Fruit fly (Drosophila melanogaster) whole organism, prepupa: ENCODE measurements around the gene alpha-Man-Ia.

Experiments
- Blimp-1 ChIP-seq: fragments of 200-800 bp; sonication (Bioruptor generic); optimal IDR thresholded peaks from 3 replicates; lab custom pipeline; 2017; ENCODE audit warnings: missing biosample characterization, missing genetic modification characterization, mild to moderate bottlenecking, moderate library complexity, missing genetic modification reagents
- CG10631 ChIP-seq: fragments of 200-800 bp; sonication (Bioruptor generic); optimal IDR thresholded peaks from 2 replicates; lab custom pipeline; 2016; ENCODE audit warnings: missing biosample characterization, missing genetic modification characterization
- CG10669 ChIP-seq: fragments of 200-800 bp; sonication (Bioruptor generic); optimal IDR thresholded peaks from 3 replicates; lab custom pipeline; 2018; ENCODE audit warnings: missing biosample characterization, mild to moderate bottlenecking, missing genetic modification characterization, moderate library complexity
- CG15336 ChIP-seq: fragments of 200-800 bp; sonication (Bioruptor generic); IDR thresholded peaks from 2 replicates; pipeline ENCODE4 v1.3.6; 2022; ENCODE audit warnings: missing biosample characterization, missing genetic modification characterization
- CG1621 ChIP-seq: fragments of 200-800 bp; sonication (Bioruptor generic); optimal IDR thresholded peaks from 3 replicates; lab custom pipeline; 2018; ENCODE audit warnings: missing biosample characterization, mild to moderate bottlenecking, missing genetic modification characterization
- CG16779 ChIP-seq: fragments of 200-800 bp; sonication (Bioruptor generic); optimal IDR thresholded peaks from 3 replicates; lab custom pipeline; 2017; ENCODE audit warnings: missing biosample characterization, mild to moderate bottlenecking, missing genetic modification characterization
- CG3032 ChIP-seq: fragments of 200-800 bp; optimal IDR thresholded peaks from 2 replicates; lab custom pipeline; 2019; ENCODE audit warnings: missing biosample characterization, mild to moderate bottlenecking, missing genetic modification characterization, moderate library complexity
- CG31627 ChIP-seq: fragments of 200-800 bp; sonication (Bioruptor generic); optimal IDR thresholded peaks from 3 replicates; lab custom pipeline; 2016; ENCODE audit warnings: missing biosample characterization, missing genetic modification characterization
- CG34406 ChIP-seq: fragments of 200-800 bp; sonication (Bioruptor generic); optimal IDR thresholded peaks from 3 replicates; lab custom pipeline; 2016; ENCODE audit warnings: missing biosample characterization, missing genetic modification characterization
- CG3919 ChIP-seq: fragments of 200-800 bp; sonication (Bioruptor generic); optimal IDR thresholded peaks from 3 replicates; lab custom pipeline; 2016; ENCODE audit warnings: missing biosample characterization, missing genetic modification characterization
- CG4318 ChIP-seq: fragments of 200-800 bp; sonication (Bioruptor generic); optimal IDR thresholded peaks from 3 replicates; lab custom pipeline; 2017; ENCODE audit warnings: missing biosample characterization, mild to moderate bottlenecking, missing genetic modification characterization
- CG6163 ChIP-seq: fragments of 200-800 bp; sonication (Bioruptor generic); IDR thresholded peaks from 3 replicates; pipeline ENCODE4 v1.3.6; 2022; ENCODE audit warnings: missing biosample characterization, missing genetic modification characterization
- CG6276 ChIP-seq: fragments of 200-800 bp; sonication (Bioruptor generic); optimal IDR thresholded peaks from 2 replicates; lab custom pipeline; 2017; ENCODE audit warnings: missing biosample characterization, mild to moderate bottlenecking, missing genetic modification characterization
- CG6808 ChIP-seq: fragments of 200-800 bp; sonication (Bioruptor generic); optimal IDR thresholded peaks from 3 replicates; lab custom pipeline; 2017; ENCODE audit warnings: missing biosample characterization, missing genetic modification characterization, mild to moderate bottlenecking, moderate library complexity, missing genetic modification reagents
- CG7368 ChIP-seq: fragments of 200-800 bp; sonication (Bioruptor generic); optimal IDR thresholded peaks from 3 replicates; lab custom pipeline; 2016; ENCODE audit warnings: missing biosample characterization, missing genetic modification characterization
- CG8119 ChIP-seq: fragments of 200-800 bp; sonication (Bioruptor generic); IDR thresholded peaks from 3 replicates; pipeline ENCODE4 v1.3.6; 2022; ENCODE audit warnings: missing biosample characterization, missing genetic modification characterization
- CG8319 ChIP-seq: fragments of 200-800 bp; sonication (Bioruptor generic); optimal IDR thresholded peaks from 3 replicates; lab custom pipeline; 2016; ENCODE audit warnings: missing biosample characterization, missing genetic modification characterization
- CG8632 ChIP-seq: fragments of 200-800 bp; sonication (Bioruptor generic); optimal IDR thresholded peaks from 3 replicates; lab custom pipeline; 2016; ENCODE audit warnings: missing biosample characterization, missing genetic modification characterization
- CG9139 ChIP-seq: fragments of 200-800 bp; sonication (Bioruptor generic); optimal IDR thresholded peaks from 3 replicates; lab custom pipeline; 2017; ENCODE audit warnings: missing biosample characterization, mild to moderate bottlenecking, missing genetic modification characterization
- Eip78C ChIP-seq: fragments of 200-800 bp; sonication (Bioruptor generic); peaks from one replicate; lab custom pipeline; 2016; ENCODE audit warnings: missing biosample characterization, missing genetic modification characterization
- Eip93F ChIP-seq: fragments of 200-800 bp; sonication (Bioruptor generic); optimal IDR thresholded peaks from 2 replicates; lab custom pipeline; 2016; ENCODE audit warnings: missing biosample characterization, mild to moderate bottlenecking, missing genetic modification characterization
- Ets21C ChIP-seq: fragments of 200-800 bp; sonication (Bioruptor generic); optimal IDR thresholded peaks from 3 replicates; lab custom pipeline; 2016; ENCODE audit warnings: missing biosample characterization, missing genetic modification characterization
- Ets96B ChIP-seq: fragments of 200-800 bp; optimal IDR thresholded peaks from 2 replicates; lab custom pipeline; 2019; ENCODE audit warnings: missing biosample characterization, mild to moderate bottlenecking, missing genetic modification characterization, moderate library complexity
- Hr38 ChIP-seq: sonication (Bioruptor generic); optimal IDR thresholded peaks from 2 replicates; lab custom pipeline; 2016; ENCODE audit warnings: missing biosample characterization, missing genetic modification characterization
- Met ChIP-seq: fragments of 200-800 bp; sonication (Bioruptor generic); optimal IDR thresholded peaks from 3 replicates; lab custom pipeline; 2016; ENCODE audit warnings: missing biosample characterization, missing genetic modification characterization
- Smox ChIP-seq: fragments of 200-800 bp; sonication (Bioruptor generic); optimal IDR thresholded peaks from 3 replicates; lab custom pipeline; 2016; ENCODE audit warnings: missing biosample characterization, missing genetic modification characterization
- Sox102F ChIP-seq: fragments of 200-800 bp; sonication (Bioruptor generic); optimal IDR thresholded peaks from 2 replicates; lab custom pipeline; 2016; ENCODE audit warnings: missing biosample characterization, mild to moderate bottlenecking, missing genetic modification characterization
- Sox15 ChIP-seq: fragments of 200-800 bp; sonication (Bioruptor generic); optimal IDR thresholded peaks from 3 replicates; lab custom pipeline; 2016; ENCODE audit warnings: missing biosample characterization, missing genetic modification characterization
- achi ChIP-seq: fragments of 200-800 bp; sonication (Bioruptor generic); optimal IDR thresholded peaks from 3 replicates; lab custom pipeline; 2016; ENCODE audit warnings: missing biosample characterization, missing genetic modification characterization
- acj6 ChIP-seq: fragments of 200-800 bp; sonication (Bioruptor generic); optimal IDR thresholded peaks from 3 replicates; lab custom pipeline; 2016; ENCODE audit warnings: missing biosample characterization, missing genetic modification characterization
- cyc ChIP-seq: fragments of 200-800 bp; sonication (Bioruptor generic); optimal IDR thresholded peaks from 3 replicates; lab custom pipeline; 2016; ENCODE audit warnings: missing biosample characterization, missing genetic modification characterization
- dsx ChIP-seq: fragments of 200-800 bp; optimal IDR thresholded peaks from 3 replicates; lab custom pipeline; 2019; ENCODE audit warnings: missing biosample characterization, mild to moderate bottlenecking, missing genetic modification characterization, moderate library complexity; ENCODE audit not compliant: poor library complexity, severe bottlenecking
- eg ChIP-seq: fragments of 200-800 bp; sonication (Bioruptor generic); IDR thresholded peaks from 3 replicates; pipeline ENCODE4 v1.3.6; 2022; ENCODE audit warnings: missing biosample characterization, missing genetic modification characterization
- esn ChIP-seq: fragments of 200-800 bp; sonication (Bioruptor generic); optimal IDR thresholded peaks from 2 replicates; lab custom pipeline; 2016; ENCODE audit warnings: missing biosample characterization, mild to moderate bottlenecking, missing genetic modification characterization, moderate library complexity
- fd59A ChIP-seq: fragments of 200-800 bp; sonication (Bioruptor generic); optimal IDR thresholded peaks from 2 replicates; lab custom pipeline; 2017; ENCODE audit warnings: missing biosample characterization, mild to moderate bottlenecking, missing genetic modification characterization, missing genetic modification reagents
- fd85E ChIP-seq: fragments of 200-800 bp; sonication (Bioruptor generic); optimal IDR thresholded peaks from 3 replicates; lab custom pipeline; 2016; ENCODE audit warnings: missing biosample characterization, missing genetic modification characterization
- fkh ChIP-seq: fragments of 200-800 bp; sonication (Bioruptor generic); optimal IDR thresholded peaks from 3 replicates; lab custom pipeline; 2017; ENCODE audit warnings: missing biosample characterization, mild to moderate bottlenecking, missing genetic modification characterization, moderate library complexity
- lz ChIP-seq: fragments of 200-800 bp; sonication (Bioruptor generic); optimal IDR thresholded peaks from 3 replicates; lab custom pipeline; 2016; ENCODE audit warnings: missing biosample characterization, missing genetic modification characterization
- net ChIP-seq: fragments of 200-800 bp; sonication (Bioruptor generic); optimal IDR thresholded peaks from 3 replicates; lab custom pipeline; 2016; ENCODE audit warnings: missing biosample characterization, missing genetic modification characterization
- salr ChIP-seq, 2 experiments: fragments of 200-800 bp; sonication (Bioruptor generic); optimal IDR thresholded peaks; 3 replicates each; lab custom pipeline; 2016 to 2018; ENCODE audit warnings: missing biosample characterization in 2 of 2, missing genetic modification characterization in 2 of 2, mild to moderate bottlenecking in 1 of 2
- spab ChIP-seq: fragments of 200-800 bp; sonication (Bioruptor generic); optimal IDR thresholded peaks from 2 replicates; lab custom pipeline; 2017; ENCODE audit warnings: missing biosample characterization, mild to moderate bottlenecking, missing genetic modification characterization, missing genetic modification reagents
- svp ChIP-seq: fragments of 200-800 bp; sonication (Bioruptor generic); peaks from one replicate; lab custom pipeline; 2016; ENCODE audit warnings: missing biosample characterization, missing genetic modification characterization
- topi ChIP-seq: fragments of 200-800 bp; sonication (Bioruptor generic); optimal IDR thresholded peaks from 3 replicates; lab custom pipeline; 2016; ENCODE audit warnings: missing biosample characterization, missing genetic modification characterization
- vri ChIP-seq: fragments of 200-800 bp; sonication (Bioruptor generic); optimal IDR thresholded peaks from 3 replicates; lab custom pipeline; 2016; ENCODE audit warnings: missing biosample characterization, mild to moderate bottlenecking, missing genetic modification characterization

alpha-Man-Ia gene

dm6 chrX:10329659-10330289, 4.0 kb upstream of the alpha-Man-Ia start, which contains the start of gene Gip (continued):
- TF ChIP-seq acj6 (GFP tag; lab: Kevin White, UChicago): no peak
- no peak for TF ChIP-seq fd59A (GFP tag; lab: Kevin White, UChicago)
- TF ChIP-seq CG3919 (GFP tag; lab: Kevin White, UChicago): peak; percentile 47
- TF ChIP-seq CG34406: no peak
- TF ChIP-seq esn (GFP tag; lab: Kevin White, UChicago): peak; percentile 54
- TF ChIP-seq eg (GFP tag; lab: Robert Waterston, UW): no peak
- TF ChIP-seq svp (GFP tag; lab: Kevin White, UChicago): peak; percentile 91
- no peak for TF ChIP-seq Blimp-1 (GFP tag; lab: Kevin White, UChicago)
- TF ChIP-seq Eip93F (GFP tag; lab: Kevin White, UChicago): peak; percentile 47
- TF ChIP-seq CG9139: no peak
- TF ChIP-seq CG8119 (GFP tag; lab: Robert Waterston, UW): peak; percentile 29; the same call in 1 of the 3 replicates
- peak; percentile 40 for TF ChIP-seq net
- no peak; the same call in 2 of the 3 replicates for TF ChIP-seq CG6163 (GFP tag; lab: Robert Waterston, UW)
- TF ChIP-seq CG6276 (GFP tag; lab: Kevin White, UChicago): no peak
- TF ChIP-seq Ets21C (GFP tag; lab: Kevin White, UChicago): no peak
- no peak for TF ChIP-seq Sox102F (GFP tag; lab: Kevin White, UChicago)
- no peak for TF ChIP-seq CG8632 (GFP tag; lab: Kevin White, UChicago)
- TF ChIP-seq fd85E (GFP tag; lab: Kevin White, UChicago): no peak
- peak; percentile 28; the same call in 1 of the 2 replicates for TF ChIP-seq CG15336 (GFP tag; lab: Robert Waterston, UW)
- TF ChIP-seq lz (GFP tag; lab: Kevin White, UChicago): no peak
- TF ChIP-seq Hr38 (GFP tag; lab: Kevin White, UChicago): no peak
- TF ChIP-seq Met (GFP tag; lab: Kevin White, UChicago): peak; percentile 27
- TF ChIP-seq topi (GFP tag; lab: Kevin White, UChicago): peak; percentile 56
- TF ChIP-seq CG7368: no peak
- no peak for TF ChIP-seq CG6808 (GFP tag; lab: Kevin White, UChicago)
- peak; percentile 77 for TF ChIP-seq CG1621 (tag; lab: Kevin White, UChicago)
- TF ChIP-seq vri (GFP tag; lab: Kevin White, UChicago): peak; percentile 64
- TF ChIP-seq fkh: peak; percentile 69
- TF ChIP-seq Smox (GFP tag; lab: Kevin White, UChicago): no peak
- TF ChIP-seq CG31627 (GFP tag; lab: Kevin White, UChicago): no peak
- TF ChIP-seq CG10669 (GFP tag; lab: Kevin White, UChicago): no peak
- no peak for TF ChIP-seq CG4318 (GFP tag; lab: Kevin White, UChicago)

DNA sequence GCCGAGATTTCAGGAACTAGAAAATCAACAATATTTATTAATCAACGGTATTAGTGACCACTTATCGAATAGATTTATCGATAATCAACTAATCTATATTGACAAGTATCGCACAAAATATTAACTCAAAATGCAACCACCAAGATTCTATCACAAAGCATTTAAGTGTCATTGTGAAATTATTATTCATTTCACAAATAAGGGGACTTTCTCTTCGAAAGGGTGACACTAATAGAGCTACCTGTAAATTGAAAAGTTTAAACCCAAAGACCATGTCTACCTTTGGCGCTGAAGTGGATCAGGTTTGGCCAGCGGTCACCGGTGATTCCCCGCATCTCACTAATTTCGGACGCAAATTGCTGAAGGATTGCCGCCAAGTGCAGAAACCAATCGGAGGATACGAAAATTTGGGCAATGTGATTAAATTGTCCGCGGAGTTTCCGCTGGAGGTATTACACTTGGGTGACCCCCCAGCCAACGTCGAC, 630 bp upstream of the alpha-Man-Ia start, which contains the start of gene CG2909:
CG2909 (plus strand) TSS at position 119 of the 485 bp plus-strand sequence.
- TF ChIP-seq salr (GFP tag; optimal IDR thresholded peaks at IDR 0.05; lab: Kevin White, UChicago) (no peak), CG10631 (GFP tag; lab: Kevin White, UChicago) (no peak), Met (GFP tag; lab: Kevin White, UChicago) (no peak), topi (GFP tag; lab: Kevin White, UChicago) (no peak), Sox102F (GFP tag; lab: Kevin White, UChicago) (no peak), fkh (peak; percentile 12), Ets96B (tag; lab: Kevin White, UChicago) (no peak)

DNA sequence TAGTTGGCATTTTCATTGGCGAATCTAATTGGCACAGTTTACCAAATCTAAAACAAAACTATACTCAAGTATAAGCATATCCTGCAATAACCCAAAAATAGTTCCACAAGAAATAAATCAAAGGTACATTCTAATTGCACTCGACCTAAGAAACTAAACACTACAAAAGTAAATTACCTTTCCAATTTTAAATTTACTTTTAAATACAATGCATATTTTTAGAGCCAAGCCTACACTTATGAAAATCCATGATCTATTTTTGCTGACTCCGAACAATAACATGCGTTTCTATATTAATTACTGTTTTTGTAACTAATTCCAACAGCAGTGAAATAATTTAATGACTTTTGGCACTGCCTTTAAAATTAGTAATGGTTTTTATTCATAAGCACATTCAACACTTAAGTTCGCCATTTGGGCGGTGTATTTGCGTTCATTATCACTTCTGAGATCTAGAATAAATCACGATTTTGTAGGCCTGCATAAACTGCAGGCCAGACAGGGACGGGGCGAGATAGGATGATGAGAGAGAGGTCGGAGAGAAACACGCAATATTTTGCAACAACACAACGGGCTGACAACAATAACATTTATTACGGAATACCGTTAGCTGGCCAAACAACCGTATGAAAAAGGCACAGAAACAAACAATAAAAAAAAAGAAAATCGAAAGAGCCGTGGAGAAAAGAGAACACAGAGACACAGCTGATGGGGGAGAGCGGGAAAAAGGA, 757 bp downstream of the alpha-Man-Ia start:
- peak; percentile 83 for TF ChIP-seq svp (GFP tag; lab: Kevin White, UChicago)
- TF ChIP-seq Hr38 (GFP tag; lab: Kevin White, UChicago): no peak
- TF ChIP-seq Met (GFP tag; lab: Kevin White, UChicago): peak; percentile 65
- peak; percentile 89 for TF ChIP-seq Eip78C (GFP tag; lab: Kevin White, UChicago)
- TF ChIP-seq spab (GFP tag; lab: Kevin White, UChicago): peak; percentile 19
- no peak for TF ChIP-seq CG16779 (tag; lab: Kevin White, UChicago)
- peak; percentile 69 for TF ChIP-seq Smox (GFP tag; lab: Kevin White, UChicago)
- TF ChIP-seq Sox102F (GFP tag; lab: Kevin White, UChicago): no peak
- TF ChIP-seq CG3032: no peak
- TF ChIP-seq CG10669 (GFP tag; lab: Kevin White, UChicago): peak; percentile 36
- peak; percentile 41 for TF ChIP-seq achi
- peak; percentile 15 for TF ChIP-seq CG8319 (GFP tag; lab: Kevin White, UChicago)
- TF ChIP-seq Sox15 (GFP tag; lab: Kevin White, UChicago): peak; percentile 24
- TF ChIP-seq Eip93F (GFP tag; lab: Kevin White, UChicago): no peak
- no peak for TF ChIP-seq dsx (GFP tag; lab: Kevin White, UChicago)
- TF ChIP-seq CG8632 (GFP tag; lab: Kevin White, UChicago): peak; percentile 21
- TF ChIP-seq CG15336 (GFP tag; lab: Robert Waterston, UW): no peak
- TF ChIP-seq CG7368: no peak
- TF ChIP-seq cyc: peak; percentile 43
